Fruit fly (Drosophila melanogaster) whole organism, pupa: Measurements from ENCODE around the gene CG4301.
A peak's percentile ranks its signal among the peaks of the same experiment; 100 is the strongest.

ENCODE experiments used
- CG10348 ChIP-seq: fragments of 200-800 bp; sonication (Bioruptor generic); IDR thresholded peaks from 2 replicates; pipeline ENCODE4 v1.3.6; 2022; ENCODE audit warnings: missing biosample characterization, missing genetic modification characterization
- CG12605 ChIP-seq: fragments of 200-800 bp; sonication (Bioruptor generic); IDR thresholded peaks from 2 replicates; pipeline ENCODE4 v1.3.6; 2022; ENCODE audit warnings: missing biosample characterization, missing genetic modification characterization
- CG13204 ChIP-seq: fragments of 200-800 bp; sonication (Bioruptor generic); optimal IDR thresholded peaks from 2 replicates; lab custom pipeline; 2018; ENCODE audit warnings: missing biosample characterization, mild to moderate bottlenecking, missing genetic modification characterization, moderate library complexity
- CG15710 ChIP-seq: fragments of 200-800 bp; sonication (Bioruptor generic); optimal IDR thresholded peaks from 2 replicates; lab custom pipeline; 2018; ENCODE audit warnings: missing biosample characterization, mild to moderate bottlenecking, missing genetic modification characterization, moderate library complexity
- CG17806 ChIP-seq: fragments of 200-800 bp; sonication (Bioruptor generic); optimal IDR thresholded peaks from 2 replicates; lab custom pipeline; 2018; ENCODE audit warnings: missing biosample characterization, mild to moderate bottlenecking, missing genetic modification characterization, moderate library complexity
- CG32121 ChIP-seq: fragments of 200-800 bp; sonication (Bioruptor generic); IDR thresholded peaks from 2 replicates; pipeline ENCODE4 v1.3.6; 2022; ENCODE audit warnings: missing biosample characterization, missing genetic modification characterization
- CG34367 ChIP-seq: fragments of 200-800 bp; sonication (Bioruptor generic); optimal IDR thresholded peaks from 2 replicates; lab custom pipeline; 2018; ENCODE audit warnings: missing biosample characterization, mild to moderate bottlenecking, missing genetic modification characterization
- CG4496 ChIP-seq: fragments of 200-800 bp; sonication (Bioruptor generic); IDR thresholded peaks from 3 replicates; pipeline ENCODE4 v1.3.6; 2022; ENCODE audit warnings: missing biosample characterization, missing genetic modification characterization
- CG8159 ChIP-seq: fragments of 200-800 bp; sonication (Bioruptor generic); optimal IDR thresholded peaks from 3 replicates; lab custom pipeline; 2018; ENCODE audit warnings: missing biosample characterization, mild to moderate bottlenecking, missing genetic modification characterization, moderate library complexity
- CG8301 ChIP-seq: fragments of 200-800 bp; sonication (Bioruptor generic); optimal IDR thresholded peaks from 2 replicates; lab custom pipeline; 2018; ENCODE audit warnings: missing biosample characterization, mild to moderate bottlenecking, missing genetic modification characterization
- CG9948 ChIP-seq: fragments of 200-800 bp; sonication (Bioruptor generic); optimal IDR thresholded peaks from 2 replicates; lab custom pipeline; 2018; ENCODE audit warnings: missing biosample characterization, mild to moderate bottlenecking, missing genetic modification characterization, moderate library complexity
- D1 ChIP-seq: fragments of 200-800 bp; sonication (Bioruptor generic); optimal IDR thresholded peaks from 2 replicates; lab custom pipeline; 2018; ENCODE audit warnings: missing biosample characterization, mild to moderate bottlenecking, missing genetic modification characterization, moderate library complexity
- EcR ChIP-seq: fragments of 200-800 bp; sonication (Bioruptor generic); optimal IDR thresholded peaks from 3 replicates; lab custom pipeline; 2019; ENCODE audit warnings: missing biosample characterization, missing genetic modification characterization, mild to moderate bottlenecking, moderate library complexity, missing genetic modification reagents
- Ets98B ChIP-seq: fragments of 200-800 bp; sonication (Bioruptor generic); IDR thresholded peaks from 2 replicates; pipeline ENCODE4 v1.3.6; 2022; ENCODE audit warnings: missing biosample characterization, missing genetic modification characterization
- Pif1A ChIP-seq: fragments of 200-800 bp; sonication (Bioruptor generic); optimal IDR thresholded peaks from 3 replicates; lab custom pipeline; 2016; ENCODE audit warnings: missing biosample characterization, missing genetic modification characterization
- Pif1B ChIP-seq: fragments of 200-800 bp; sonication (Bioruptor generic); optimal IDR thresholded peaks from 3 replicates; lab custom pipeline; 2016; ENCODE audit warnings: missing biosample characterization, missing genetic modification characterization
- fd96Ca ChIP-seq: fragments of 200-800 bp; sonication (Bioruptor generic); IDR thresholded peaks from 3 replicates; pipeline ENCODE4 v1.3.6; 2022; ENCODE audit warnings: missing biosample characterization, missing genetic modification characterization
- gl ChIP-seq: fragments of 200-800 bp; sonication (Bioruptor generic); optimal IDR thresholded peaks from 2 replicates; lab custom pipeline; 2018; ENCODE audit warnings: missing biosample characterization, mild to moderate bottlenecking, missing genetic modification characterization
- rn ChIP-seq: fragments of 200-800 bp; sonication (Bioruptor generic); IDR thresholded peaks from 2 replicates; pipeline ENCODE4 v1.3.6; 2022; ENCODE audit warnings: missing biosample characterization, missing genetic modification characterization

CG4301 gene

DNA sequence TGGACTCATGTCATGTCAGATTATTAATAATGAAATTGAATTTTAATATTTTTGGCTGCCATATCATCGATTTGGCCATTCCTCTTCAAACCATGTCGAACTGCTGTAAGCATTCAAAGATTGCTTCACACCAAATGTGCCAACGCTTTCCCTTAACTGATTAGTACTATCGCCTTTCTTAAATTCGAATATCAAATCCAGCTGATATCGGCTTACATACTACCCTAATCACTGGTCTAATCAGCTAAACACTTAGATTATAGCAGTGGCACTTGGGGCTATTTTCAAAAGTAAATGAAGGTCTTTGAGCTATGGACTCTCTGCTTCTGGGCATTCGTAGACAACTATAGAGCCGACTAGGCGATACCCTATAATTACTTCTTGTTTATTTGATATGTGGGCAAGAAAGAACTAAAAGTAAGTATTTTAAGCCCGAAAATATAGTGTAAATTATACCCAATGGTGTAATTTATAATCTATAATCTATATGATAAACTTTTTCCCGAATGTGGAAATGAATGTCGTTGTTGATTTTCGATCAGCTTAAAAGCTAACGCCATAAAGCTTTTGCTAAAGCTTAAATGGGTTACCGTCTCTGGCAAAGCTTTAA is 1.4 kb upstream of the CG4301 start:
- no peak for TF ChIP-seq gl (tag; lab: Kevin White, UChicago)
- TF ChIP-seq CG9948 (tag; lab: Kevin White, UChicago), result peak; percentile 47
- peak; percentile 41 for TF ChIP-seq CG34367 (tag; lab: Kevin White, UChicago)
- TF ChIP-seq CG4496 (GFP tag; lab: Robert Waterston, UW), result peak; percentile 88
- TF ChIP-seq D1 (tag; lab: Kevin White, UChicago), result no peak
- TF ChIP-seq CG17806 (tag; lab: Kevin White, UChicago), result peak; percentile 51
- peak; percentile 44; the same call in 1 of the 3 replicates for TF ChIP-seq fd96Ca (GFP tag; lab: Robert Waterston, UW)
- peak; percentile 42; the same call in 1 of the 2 replicates for TF ChIP-seq CG10348
- peak; percentile 82 for TF ChIP-seq CG12605
- TF ChIP-seq rn, result 0 out of 2 replicates have a peak, but pooled peaks have one; percentile 13
- TF ChIP-seq Pif1A (GFP tag; lab: Kevin White, UChicago), result no peak
- no peak for TF ChIP-seq CG15710 (tag; lab: Kevin White, UChicago)
- TF ChIP-seq Ets98B, result peak; percentile 88
- peak; percentile 65 for TF ChIP-seq CG8159 (tag; lab: Kevin White, UChicago)
- TF ChIP-seq CG32121 (GFP tag; lab: Robert Waterston, UW), result peak; percentile 85

DNA sequence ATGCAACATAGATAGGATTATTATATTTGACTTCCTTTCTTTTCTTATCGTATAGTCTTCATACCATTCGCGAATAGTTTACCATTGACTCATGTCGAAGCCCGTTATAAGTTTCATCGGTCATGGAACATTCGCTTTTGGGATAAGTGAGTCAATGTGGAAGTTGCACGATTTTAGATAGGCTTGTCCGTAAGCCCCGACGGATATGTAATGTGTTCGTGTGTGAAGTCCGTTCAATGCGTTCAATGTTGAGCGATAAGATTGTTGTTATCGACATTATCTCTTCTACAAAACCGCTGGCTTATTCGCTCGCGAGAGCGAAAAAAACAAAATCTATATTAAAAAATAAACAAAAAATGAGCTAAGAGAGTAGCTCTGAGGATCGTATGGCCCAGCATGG is 506 bp upstream of the CG4301 start, which contains the start of gene CG9981:
TSS of gene CG9981 (minus strand) at position 320 of the 400 bp plus-strand sequence.
- TF ChIP-seq fd96Ca (GFP tag; lab: Robert Waterston, UW), result no peak
- TF ChIP-seq CG9948 (tag; lab: Kevin White, UChicago), result no peak
- no peak for TF ChIP-seq D1 (tag; lab: Kevin White, UChicago)
- no peak for TF ChIP-seq CG34367 (tag; lab: Kevin White, UChicago)
- TF ChIP-seq Pif1B (GFP tag; lab: Kevin White, UChicago), result no peak
- no peak for TF ChIP-seq CG10348
- no peak for TF ChIP-seq CG13204 (GFP tag; lab: Kevin White, UChicago)
- no peak for TF ChIP-seq CG12605

DNA sequence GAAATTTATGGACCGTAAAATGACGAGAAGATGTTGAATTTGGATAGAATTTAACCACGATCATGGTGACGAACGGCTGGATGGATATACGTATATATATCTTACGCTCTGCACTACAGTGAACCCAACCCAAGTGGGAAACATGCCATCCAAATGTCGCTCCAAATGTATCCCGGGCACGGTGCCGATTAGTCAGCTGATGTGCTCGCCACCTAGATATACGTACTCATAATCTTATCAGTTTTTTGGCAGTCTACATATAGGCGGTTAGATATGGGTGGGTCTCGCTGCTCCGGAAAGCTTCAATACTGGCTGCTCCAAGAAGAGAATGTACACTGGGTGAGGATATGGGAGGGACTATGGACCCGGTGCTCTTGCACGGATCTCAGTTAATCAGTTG is 774 bp downstream of the CG4301 start:
- TF ChIP-seq CG17806 (tag; lab: Kevin White, UChicago) (no peak), Ets98B (no peak), CG10348 (no peak), CG34367 (tag; lab: Kevin White, UChicago) (no peak), CG12605 (no peak), fd96Ca (GFP tag; lab: Robert Waterston, UW) (no peak), CG4496 (GFP tag; lab: Robert Waterston, UW) (no peak), rn (no peak)

dm6 chrX:16414451-16415368 is 9.4 kb downstream of the CG4301 start, which contains the start of gene Traf-like:
Gene Traf-like (plus strand): TSS chrX:16415046.
- peak; percentile 5 for TF ChIP-seq EcR (GFP tag; lab: Kevin White, UChicago)
- TF ChIP-seq Pif1B (GFP tag; lab: Kevin White, UChicago), result peak; percentile 5
- TF ChIP-seq CG8301, result no peak

DNA sequence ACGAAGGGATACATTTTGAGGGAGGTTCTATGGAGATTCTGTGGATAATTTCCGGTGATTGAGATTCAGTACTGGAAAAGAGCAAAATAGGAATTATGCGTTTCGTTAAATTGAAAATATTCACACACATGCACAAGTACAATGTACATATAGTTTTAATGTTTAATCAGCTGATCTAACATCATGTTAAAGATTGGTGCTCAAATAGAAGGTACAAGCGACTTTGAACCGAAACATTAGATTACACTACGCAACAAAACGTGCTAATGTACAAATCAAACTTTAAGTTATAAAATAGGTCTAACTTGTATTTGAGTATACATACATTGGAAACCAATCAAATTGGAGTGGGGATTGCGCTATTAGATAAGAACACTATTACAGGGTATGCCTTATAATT is 14.7 kb downstream of the CG4301 start:
- TF ChIP-seq Pif1A (GFP tag; lab: Kevin White, UChicago) (no peak), D1 (tag; lab: Kevin White, UChicago) (no peak), gl (tag; lab: Kevin White, UChicago) (no peak)

dm6 chrX:16420878-16421277 is 15.6 kb downstream of the CG4301 start:
- TF ChIP-seq CG4496 (GFP tag; lab: Robert Waterston, UW), result no peak
- TF ChIP-seq EcR (GFP tag; lab: Kevin White, UChicago), result peak; percentile 56

dm6 chrX:16421899-16422412 is 16.6 kb downstream of the CG4301 start, which contains the start of gene AnxB11:
Gene AnxB11 (minus strand): TSS chrX:16422265.
- TF ChIP-seq CG12605 (0 out of 2 replicates have a peak, but pooled peaks have one; percentile 3), Pif1A (GFP tag; lab: Kevin White, UChicago) (no peak)
